Worm (Caenorhabditis elegans) whole organism, mixed stage, embryonic: Measurements from ENCODE around the gene cht-5.
A peak's percentile ranks its signal among the peaks of the same experiment; 100 is the strongest.

Experiments
- blmp-1 ChIP-seq: fragments of 150-350 bp; optimal IDR thresholded peaks from 2 replicates; lab custom pipeline; 2014; ENCODE audit warnings: missing biosample characterization, missing genetic modification characterization
- ceh-83 ChIP-seq: fragments of 200-800 bp; sonication (Bioruptor generic); optimal IDR thresholded peaks from 2 replicates; lab custom pipeline; 2018; ENCODE audit warnings: mild to moderate bottlenecking, missing genetic modification characterization, missing compliant biosample characterization
- ces-1 ChIP-seq: fragments of 150-350 bp; optimal IDR thresholded peaks from 2 replicates; lab custom pipeline; 2014; ENCODE audit warnings: missing biosample characterization, missing genetic modification reagents, missing genetic modification characterization
- elt-1 ChIP-seq: sonication (generic microtip); optimal IDR thresholded peaks from 2 replicates; lab custom pipeline; 2017; ENCODE audit warnings: missing genetic modification characterization, mild to moderate bottlenecking, missing compliant biosample characterization, antibody characterized with exemption, moderate library complexity, borderline replicate concordance; ENCODE audit not compliant: insufficient read depth
- elt-3 ChIP-seq: fragments of 150-350 bp; optimal IDR thresholded peaks from 2 replicates; lab custom pipeline; 2014; ENCODE audit warnings: missing biosample characterization, missing genetic modification characterization
- flh-1 ChIP-seq: fragments of 200-800 bp; sonication (Bioruptor generic); optimal IDR thresholded peaks from 2 replicates; lab custom pipeline; 2018; ENCODE audit warnings: mild to moderate bottlenecking, missing genetic modification characterization, moderate library complexity, missing compliant biosample characterization
- lin-13 ChIP-seq: fragments of 150-350 bp; optimal IDR thresholded peaks from 2 replicates; lab custom pipeline; 2014; ENCODE audit warnings: missing biosample characterization, missing genetic modification characterization
- mab-5 ChIP-seq: fragments of 150-350 bp; optimal IDR thresholded peaks from 2 replicates; lab custom pipeline; 2014; ENCODE audit warnings: missing biosample characterization, missing genetic modification characterization
- nhr-12 ChIP-seq: fragments of 150-350 bp; optimal IDR thresholded peaks from 2 replicates; lab custom pipeline; 2014; ENCODE audit warnings: missing biosample characterization, missing genetic modification characterization
- nhr-28 ChIP-seq: fragments of 150-350 bp; optimal IDR thresholded peaks from 2 replicates; lab custom pipeline; 2014; ENCODE audit warnings: missing biosample characterization, missing genetic modification characterization
- sem-2 ChIP-seq: fragments of 200-800 bp; sonication (Bioruptor generic); optimal IDR thresholded peaks from 2 replicates; lab custom pipeline; 2018; ENCODE audit warnings: mild to moderate bottlenecking, missing genetic modification characterization, missing compliant biosample characterization
- snpc-4 ChIP-seq: fragments of 150-350 bp; optimal IDR thresholded peaks from 2 replicates; lab custom pipeline; 2014; ENCODE audit warnings: missing biosample characterization, missing genetic modification characterization
- unc-39 ChIP-seq: fragments of 150-350 bp; optimal IDR thresholded peaks from 2 replicates; lab custom pipeline; 2014; ENCODE audit warnings: missing biosample characterization, missing genetic modification characterization
- unc-62 ChIP-seq: fragments of 150-350 bp; optimal IDR thresholded peaks from 2 replicates; lab custom pipeline; 2014; ENCODE audit warnings: missing biosample characterization, missing genetic modification reagents, missing genetic modification characterization

ce11 chrV:10087103-10087502, 27.3 kb upstream of the cht-5 start, which contains the start of gene R04B5.5:
- TF ChIP-seq nhr-12 (tag; lab: Kevin White, UChicago), result no peak
- peak; percentile 62 for TF ChIP-seq unc-62
- no peak for TF ChIP-seq sem-2 (GFP tag; lab: Kevin White, UChicago)
- no peak for TF ChIP-seq flh-1 (GFP tag; lab: Kevin White, UChicago)
- TF ChIP-seq lin-13 (tag; lab: Kevin White, UChicago), result no peak
- TF ChIP-seq unc-39 (tag; lab: Kevin White, UChicago), result no peak
- no peak for TF ChIP-seq mab-5 (tag; lab: Kevin White, UChicago)
- TF ChIP-seq nhr-28, result no peak
- peak; percentile 30 for TF ChIP-seq elt-1 (tag; lab: Kevin White, UChicago)
- TF ChIP-seq ceh-83 (GFP tag; lab: Kevin White, UChicago), result no peak
- TF ChIP-seq snpc-4 (tag; lab: Kevin White, UChicago), result no peak
- TF ChIP-seq elt-3, result peak; percentile 86
- no peak for TF ChIP-seq ces-1
- TF ChIP-seq blmp-1 (tag; lab: Kevin White, UChicago), result no peak
